Worm (Caenorhabditis elegans): ENCODE measurements around the gene T11G6.3.

- no peak for TF ChIP-seq pat-9 (tag; optimal IDR thresholded peaks at IDR 0.05)
- TF ChIP-seq hlh-8 (tag; optimal IDR thresholded peaks at IDR 0.05): no peak
- no peak for TF ChIP-seq hlh-6 (tag; optimal IDR thresholded peaks at IDR 0.05)
- no peak for TF ChIP-seq ceh-48 (tag; optimal IDR thresholded peaks at IDR 0.05)
Observed at ce11 chrIV:10902476-10902875, 47.4 kb upstream of the T11G6.3 start.

Measured in whole organism, late embryonic.